Fruit fly (Drosophila melanogaster): ENCODE measurements around the gene Cox17.
A peak's percentile ranks its signal among the peaks of the same experiment; 100 is the strongest.

Cox17 gene

dm6 chrX:15048713-15049112, 35.8 kb downstream of the Cox17 start (continued):
- TF ChIP-seq chif (GFP tag; optimal IDR thresholded peaks at IDR 0.05) (no peak), CG18476 (GFP tag; optimal IDR thresholded peaks at IDR 0.05) (no peak), Trl (optimal IDR thresholded peaks at IDR 0.05) (peak; percentile 10 to 72), Trl (GFP tag; optimal IDR thresholded peaks at IDR 0.05) (no peak), CG12391 (tag; optimal IDR thresholded peaks at IDR 0.05) (no peak), lab (GFP tag; optimal IDR thresholded peaks at IDR 0.05) (peak; percentile 25), cg (GFP tag; optimal IDR thresholded peaks at IDR 0.05) (peak; percentile 76), gro (GFP tag; optimal IDR thresholded peaks at IDR 0.05) (no peak), CG3065 (GFP tag; optimal IDR thresholded peaks at IDR 0.05) (no peak), ap (GFP tag; IDR thresholded peaks at IDR 0.05) (no peak), Bgb (GFP tag; IDR thresholded peaks at IDR 0.05; ENCODE audit: partially characterized antibody) (no peak)

- peak; percentile 42 for TF ChIP-seq grn (GFP tag; optimal IDR thresholded peaks at IDR 0.05)
- TF ChIP-seq CG6654 (GFP tag; optimal IDR thresholded peaks at IDR 0.05) = peak; percentile 50
- no peak for TF ChIP-seq nmo (GFP tag; optimal IDR thresholded peaks at IDR 0.05)
- peak; percentile 69; the same call in 1 of the 3 replicates for TF ChIP-seq z (GFP tag; IDR thresholded peaks at IDR 0.05)
- TF ChIP-seq nom (GFP tag; optimal IDR thresholded peaks at IDR 0.05) = peak; percentile 19
- TF ChIP-seq Med (GFP tag) = peak; percentile 16
- no peak for TF ChIP-seq vnd (GFP tag; IDR thresholded peaks at IDR 0.05; ENCODE audit: partially characterized antibody)
- TF ChIP-seq GATAe (GFP tag; conservative IDR thresholded peaks at IDR 0.05) = peak; percentile 28; the same call in 1 of the 2 replicates
- no peak for TF ChIP-seq crp (GFP tag; optimal IDR thresholded peaks at IDR 0.05)
- no peak for TF ChIP-seq CG15011 (GFP tag; optimal IDR thresholded peaks at IDR 0.05)
- no peak for TF ChIP-seq CG16779 (GFP tag; IDR thresholded peaks at IDR 0.05)
- TF ChIP-seq CG12942 (GFP tag; optimal IDR thresholded peaks at IDR 0.05) = no peak
- no peak for TF ChIP-seq Oaz (GFP tag; IDR thresholded peaks at IDR 0.05)
- no peak for TF ChIP-seq CG7963 (GFP tag; IDR thresholded peaks at IDR 0.05; ENCODE audit: partially characterized antibody)
- no peak for TF ChIP-seq slp2 (GFP tag; optimal IDR thresholded peaks at IDR 0.05)
- no peak for TF ChIP-seq row (GFP tag; IDR thresholded peaks at IDR 0.05)
Observed at dm6 chrX:15045608-15046007, 38.9 kb downstream of the Cox17 start.

dm6 chrX:15043700-15044225, 40.7 kb downstream of the Cox17 start, which contains the start of gene CG5541:
Gene CG5541, plus strand, starts transcription at chrX:15044123.
- peak; percentile 18 for TF ChIP-seq pzg (GFP tag; optimal IDR thresholded peaks at IDR 0.05)
- 0 out of 3 replicates have a peak, but pooled peaks have one; percentile 12 for TF ChIP-seq CG11695 (GFP tag; IDR thresholded peaks at IDR 0.05)
- TF ChIP-seq CG34422 (GFP tag; IDR thresholded peaks at IDR 0.05) = peak; percentile 52; the same call in 1 of the 3 replicates
- TF ChIP-seq al (GFP tag; IDR thresholded peaks at IDR 0.05) = 0 out of 2 replicates have a peak, but pooled peaks have one; percentile 17
- peak; percentile 72 for TF ChIP-seq CG9437 (GFP tag; optimal IDR thresholded peaks at IDR 0.05)
- TF ChIP-seq Adf1 (GFP tag; IDR thresholded peaks at IDR 0.05) = no peak
- TF ChIP-seq CG31441 (GFP tag; IDR thresholded peaks at IDR 0.05) = no peak
- no peak for TF ChIP-seq eve (GFP tag; optimal IDR thresholded peaks at IDR 0.05)
- TF ChIP-seq CG10147 (GFP tag; optimal IDR thresholded peaks at IDR 0.05) = peak; percentile 44
- TF ChIP-seq CG30431 (GFP tag; optimal IDR thresholded peaks at IDR 0.05) = no peak
- TF ChIP-seq scrt (GFP tag; optimal IDR thresholded peaks at IDR 0.05) = peak; percentile 4
- TF ChIP-seq Usf (GFP tag; optimal IDR thresholded peaks at IDR 0.05) = peak; percentile 15
- no peak for TF ChIP-seq usp (GFP tag; optimal IDR thresholded peaks at IDR 0.05)
- TF ChIP-seq sens (GFP tag) = peak; percentile 81
- TF ChIP-seq CG6765 (GFP tag; optimal IDR thresholded peaks at IDR 0.05) = peak; percentile 26
- no peak; the same call in 2 of the 3 replicates for TF ChIP-seq dysf (GFP tag; IDR thresholded peaks at IDR 0.05)
- TF ChIP-seq chm (GFP tag; IDR thresholded peaks at IDR 0.05) = 0 out of 2 replicates have a peak, but pooled peaks have one; percentile 10
- no peak for TF ChIP-seq gsb-n (tag; optimal IDR thresholded peaks at IDR 0.05)
- TF ChIP-seq pan (optimal IDR thresholded peaks at IDR 0.05) = no peak
- no peak for TF ChIP-seq pan (GFP tag; optimal IDR thresholded peaks at IDR 0.05 in 1 of 2, IDR thresholded peaks at IDR 0.05 in 1 of 2)
- peak; percentile 58 for TF ChIP-seq Jarid2 (GFP tag; optimal IDR thresholded peaks at IDR 0.05)
- 0 out of 2 replicates have a peak, but pooled peaks have one; percentile 15 for TF ChIP-seq Rx (GFP tag; IDR thresholded peaks at IDR 0.05)
- TF ChIP-seq shn (GFP tag; optimal IDR thresholded peaks at IDR 0.05) = no peak

Data from whole organism, embryonic.